Fruit fly (Drosophila melanogaster) whole organism, embryonic: ENCODE data around the gene CG43707.

ENCODE experiments used
- Asciz ChIP-seq: fragments of 200-800 bp; sonication (Bioruptor generic); optimal IDR thresholded peaks from 2 replicates; lab custom pipeline; 2017; ENCODE audit warnings: missing biosample characterization, mild to moderate bottlenecking, missing genetic modification characterization, missing genetic modification reagents
- CG10565 ChIP-seq: fragments of 200-800 bp; sonication (Bioruptor generic); optimal IDR thresholded peaks from 3 replicates; lab custom pipeline; 2016; ENCODE audit warnings: missing biosample characterization, mild to moderate bottlenecking, missing genetic modification characterization
- CG11456 ChIP-seq: fragments of 200-800 bp; sonication (Bioruptor generic); IDR thresholded peaks from 3 replicates; pipeline ENCODE4 v1.3.6; 2022; ENCODE audit warnings: missing biosample characterization, missing genetic modification characterization
- CG11560 ChIP-seq: fragments of 200-800 bp; sonication (Bioruptor generic); IDR thresholded peaks from 3 replicates; pipeline ENCODE4 v1.3.6; 2022; ENCODE audit warnings: missing biosample characterization, missing genetic modification characterization
- CG12236 ChIP-seq: fragments of 200-800 bp; sonication (Bioruptor generic); optimal IDR thresholded peaks from 2 replicates; lab custom pipeline; 2016; ENCODE audit warnings: missing biosample characterization, missing genetic modification characterization
- CG12942 ChIP-seq: fragments of 200-800 bp; sonication (Bioruptor generic); optimal IDR thresholded peaks from 3 replicates; lab custom pipeline; 2016; ENCODE audit warnings: missing biosample characterization, missing genetic modification characterization
- CG14014 ChIP-seq: fragments of 200-800 bp; sonication (Bioruptor generic); IDR thresholded peaks from 2 replicates; pipeline ENCODE4 v1.3.6; 2022; ENCODE audit warnings: missing biosample characterization, missing genetic modification characterization
- CG16815 ChIP-seq: fragments of 200-800 bp; sonication (Bioruptor generic); optimal IDR thresholded peaks from 3 replicates; lab custom pipeline; 2017; ENCODE audit warnings: missing biosample characterization, mild to moderate bottlenecking, missing genetic modification characterization
- CG17186 ChIP-seq: fragments of 200-800 bp; sonication (Bioruptor generic); optimal IDR thresholded peaks from 3 replicates; lab custom pipeline; 2017; ENCODE audit warnings: missing biosample characterization, missing genetic modification reagents, missing genetic modification characterization
- CG31388 ChIP-seq: fragments of 200-800 bp; sonication (Bioruptor generic); optimal IDR thresholded peaks from 2 replicates; lab custom pipeline; 2016; ENCODE audit warnings: missing biosample characterization, missing genetic modification characterization
- CG32767 ChIP-seq: fragments of 200-800 bp; sonication (Bioruptor generic); IDR thresholded peaks from 2 replicates; pipeline ENCODE4 v1.3.6; 2022; ENCODE audit warnings: missing biosample characterization, missing genetic modification characterization
- CG3281 ChIP-seq: fragments of 200-800 bp; sonication (Bioruptor generic); optimal IDR thresholded peaks from 3 replicates; lab custom pipeline; 2017; ENCODE audit warnings: missing biosample characterization, mild to moderate bottlenecking, missing genetic modification characterization
- CG34376 ChIP-seq: fragments of 200-800 bp; sonication (Bioruptor generic); optimal IDR thresholded peaks from 2 replicates; lab custom pipeline; 2018; ENCODE audit warnings: missing biosample characterization, mild to moderate bottlenecking, missing genetic modification characterization
- CG3726 ChIP-seq: fragments of 200-800 bp; sonication (Bioruptor generic); IDR thresholded peaks from 3 replicates; pipeline ENCODE4, ENCODE4 v1.3.6; 2022; ENCODE audit warnings: missing biosample characterization, missing genetic modification characterization
- CG3847 ChIP-seq: fragments of 200-800 bp; sonication (Bioruptor generic); IDR thresholded peaks from 2 replicates; pipeline ENCODE4 v1.3.6; 2022; ENCODE audit warnings: missing biosample characterization, missing genetic modification characterization
- CG3995 ChIP-seq: fragments of 200-800 bp; sonication (Bioruptor generic); optimal IDR thresholded peaks from 3 replicates; lab custom pipeline; 2016; ENCODE audit warnings: missing biosample characterization, missing genetic modification characterization
- CG4360 ChIP-seq: fragments of 200-800 bp; sonication (Bioruptor generic); IDR thresholded peaks from 2 replicates; pipeline ENCODE4 v1.3.6; 2022; ENCODE audit warnings: missing biosample characterization, missing genetic modification characterization
- CG4730 ChIP-seq: fragments of 200-800 bp; sonication (Bioruptor generic); IDR thresholded peaks from 2 replicates; pipeline ENCODE4 v1.3.6; 2022; ENCODE audit warnings: missing biosample characterization, missing genetic modification characterization
- CG6689 ChIP-seq: fragments of 200-800 bp; sonication (Bioruptor generic); IDR thresholded peaks from 2 replicates; pipeline ENCODE4 v1.3.6; 2022; ENCODE audit warnings: missing biosample characterization, missing genetic modification characterization
- CG7556 ChIP-seq: fragments of 200-800 bp; sonication (Bioruptor generic); optimal IDR thresholded peaks from 2 replicates; lab custom pipeline; 2017; ENCODE audit warnings: missing biosample characterization, mild to moderate bottlenecking, missing genetic modification characterization
- CG8765 ChIP-seq: fragments of 200-800 bp; sonication (Bioruptor generic); IDR thresholded peaks from 2 replicates; pipeline ENCODE4 v1.3.6; 2022; ENCODE audit warnings: missing biosample characterization, missing genetic modification characterization
- D ChIP-seq, 2 experiments: fragments of 200-800 bp in 1 of 2; fragments of >200 bp in 1 of 2; sonication (Bioruptor generic) in 1 of 2; optimal IDR thresholded peaks; 2 replicates in 1 of 2; 3 replicates in 1 of 2; lab custom pipeline; 2017; ENCODE audit warnings: mild to moderate bottlenecking in 1 of 2, missing biosample characterization in 1 of 2, missing genetic modification characterization in 1 of 2, missing genetic modification reagents in 1 of 2
- D19A ChIP-seq: fragments of 200-800 bp; optimal IDR thresholded peaks from 3 replicates; lab custom pipeline; 2019; ENCODE audit warnings: missing biosample characterization, mild to moderate bottlenecking, missing genetic modification characterization, moderate library complexity
- Dfd ChIP-seq, 2 experiments: fragments of >200 bp; optimal IDR thresholded peaks; 2 replicates each; lab custom pipeline; 2017; ENCODE audit warnings: missing biosample characterization in 2 of 2, missing genetic modification characterization in 2 of 2
- Dll ChIP-seq: fragments of 200-800 bp; sonication (Bioruptor generic); IDR thresholded peaks from 4 replicates; pipeline ENCODE4 v1.3.6; 2022; ENCODE audit warnings: missing biosample characterization, missing genetic modification characterization; ENCODE audit not compliant: partially characterized antibody
- Drgx ChIP-seq: fragments of 200-800 bp; sonication (Bioruptor generic); IDR thresholded peaks from 2 replicates; pipeline ENCODE4 v1.3.6; 2022; ENCODE audit warnings: missing biosample characterization, missing genetic modification characterization
- GATAe ChIP-seq: fragments of 200-800 bp; sonication (Bioruptor generic); conservative IDR thresholded peaks from 2 replicates; pipeline ENCODE4 v1.3.6; 2022; ENCODE audit warnings: missing biosample characterization, missing genetic modification characterization
- HLH3B ChIP-seq: fragments of 200-800 bp; sonication (Bioruptor generic); IDR thresholded peaks from 2 replicates; pipeline ENCODE4 v1.3.6; 2022; ENCODE audit warnings: missing biosample characterization, missing genetic modification characterization
- Lpt ChIP-seq: fragments of >200 bp; optimal IDR thresholded peaks from 2 replicates; lab custom pipeline; 2018; ENCODE audit warnings: missing biosample characterization, missing genetic modification characterization
- MTF-1 ChIP-seq: fragments of 200-800 bp; sonication (Bioruptor generic); optimal IDR thresholded peaks from 2 replicates; lab custom pipeline; 2018; ENCODE audit warnings: missing biosample characterization, mild to moderate bottlenecking, missing genetic modification characterization, borderline replicate concordance
- Oli ChIP-seq: fragments of 200-800 bp; sonication (Bioruptor generic); optimal IDR thresholded peaks from 2 replicates; lab custom pipeline; 2018; ENCODE audit warnings: missing biosample characterization, mild to moderate bottlenecking, missing genetic modification characterization, moderate library complexity
- PHDP ChIP-seq: fragments of 200-800 bp; sonication (Bioruptor generic); optimal IDR thresholded peaks from 3 replicates; lab custom pipeline; 2018; ENCODE audit warnings: missing biosample characterization, mild to moderate bottlenecking, missing genetic modification characterization, moderate library complexity
- Sin3A ChIP-seq: fragments of >200 bp; optimal IDR thresholded peaks from 2 replicates; lab custom pipeline; 2018
- Usf ChIP-seq: fragments of 200-800 bp; sonication (Bioruptor generic); optimal IDR thresholded peaks from 2 replicates; lab custom pipeline; 2017; ENCODE audit warnings: missing genotype, missing biosample characterization, missing genetic modification characterization
- YL-1 ChIP-seq: fragments of 200-800 bp; sonication (Bioruptor generic); optimal IDR thresholded peaks from 3 replicates; lab custom pipeline; 2017; ENCODE audit warnings: missing biosample characterization, mild to moderate bottlenecking, missing genetic modification characterization
- br ChIP-seq: fragments of >200 bp; optimal IDR thresholded peaks from 2 replicates; lab custom pipeline; 2017
- bsh ChIP-seq, 2 experiments: fragments of 200-800 bp; sonication (Bioruptor generic); optimal IDR thresholded peaks; 2 replicates each; lab custom pipeline; 2017 to 2018; ENCODE audit warnings: mild to moderate bottlenecking in 2 of 2, missing biosample characterization in 2 of 2, missing genetic modification characterization in 2 of 2, moderate library complexity in 1 of 2
- cad ChIP-seq: fragments of >200 bp; optimal IDR thresholded peaks from 2 replicates; lab custom pipeline; 2017; ENCODE audit warnings: missing biosample characterization, missing genetic modification characterization
- chinmo ChIP-seq: fragments of 200-800 bp; sonication (Bioruptor generic); IDR thresholded peaks from 4 replicates; pipeline ENCODE4 v1.3.6; 2022; ENCODE audit warnings: missing biosample characterization, missing genetic modification characterization; ENCODE audit not compliant: partially characterized antibody
- dysf ChIP-seq: fragments of 200-800 bp; sonication (Bioruptor generic); IDR thresholded peaks from 3 replicates; pipeline ENCODE4 v1.3.6; 2022; ENCODE audit warnings: missing biosample characterization, missing genetic modification characterization
- gce ChIP-seq: fragments of 200-800 bp; sonication (Bioruptor generic); IDR thresholded peaks from 3 replicates; pipeline ENCODE4 v1.3.6; 2022; ENCODE audit warnings: missing biosample characterization, missing genetic modification characterization
- gem ChIP-seq: fragments of 200-800 bp; sonication (Bioruptor generic); optimal IDR thresholded peaks from 2 replicates; lab custom pipeline; 2019; ENCODE audit warnings: missing biosample characterization, mild to moderate bottlenecking, missing genetic modification characterization, moderate library complexity
- jigr1 ChIP-seq: fragments of 200-800 bp; sonication (Bioruptor generic); IDR thresholded peaks from 3 replicates; pipeline ENCODE4 v1.3.6; 2022; ENCODE audit warnings: missing biosample characterization, missing genetic modification characterization
- luna ChIP-seq: fragments of 200-800 bp; sonication (Bioruptor generic); optimal IDR thresholded peaks from 2 replicates; lab custom pipeline; 2016; ENCODE audit warnings: missing biosample characterization, missing genetic modification characterization
- pum ChIP-seq: fragments of 200-800 bp; sonication (Bioruptor generic); optimal IDR thresholded peaks from 2 replicates; lab custom pipeline; 2016; ENCODE audit warnings: missing biosample characterization, missing genetic modification characterization
- ranshi ChIP-seq: fragments of 200-800 bp; sonication (Bioruptor generic); IDR thresholded peaks from 2 replicates; pipeline ENCODE4 v1.3.6; 2022; ENCODE audit warnings: missing biosample characterization, missing genetic modification characterization
- repo ChIP-seq: fragments of 200-800 bp; sonication (Bioruptor generic); optimal IDR thresholded peaks from 2 replicates; lab custom pipeline; 2016; ENCODE audit warnings: missing biosample characterization, missing genetic modification characterization
- salm ChIP-seq: fragments of 200-800 bp; sonication (Bioruptor generic); optimal IDR thresholded peaks from 2 replicates; lab custom pipeline; 2018; ENCODE audit warnings: missing biosample characterization, mild to moderate bottlenecking, missing genetic modification characterization
- ssp ChIP-seq: fragments of 200-800 bp; sonication (Bioruptor generic); IDR thresholded peaks from 2 replicates; pipeline ENCODE4 v1.3.6; 2022; ENCODE audit warnings: missing biosample characterization, missing genetic modification characterization
- stc ChIP-seq: fragments of 200-800 bp; sonication (Bioruptor generic); IDR thresholded peaks from 2 replicates; pipeline ENCODE4 v1.3.6; 2022; ENCODE audit warnings: missing biosample characterization, missing genetic modification characterization
- ttk ChIP-seq: fragments of 200-800 bp; sonication (Bioruptor generic); IDR thresholded peaks from 2 replicates; pipeline ENCODE4 v2.1.2; 2022; ENCODE audit warnings: missing biosample characterization, missing genetic modification characterization
- tx ChIP-seq: fragments of 200-800 bp; sonication (Bioruptor generic); optimal IDR thresholded peaks from 2 replicates; lab custom pipeline; 2016; ENCODE audit warnings: missing biosample characterization, missing genetic modification characterization
- wek ChIP-seq: fragments of 200-800 bp; sonication (Bioruptor generic); optimal IDR thresholded peaks from 3 replicates; lab custom pipeline; 2018; ENCODE audit warnings: missing biosample characterization, mild to moderate bottlenecking, missing genetic modification characterization, moderate library complexity

CG43707 gene

DNA sequence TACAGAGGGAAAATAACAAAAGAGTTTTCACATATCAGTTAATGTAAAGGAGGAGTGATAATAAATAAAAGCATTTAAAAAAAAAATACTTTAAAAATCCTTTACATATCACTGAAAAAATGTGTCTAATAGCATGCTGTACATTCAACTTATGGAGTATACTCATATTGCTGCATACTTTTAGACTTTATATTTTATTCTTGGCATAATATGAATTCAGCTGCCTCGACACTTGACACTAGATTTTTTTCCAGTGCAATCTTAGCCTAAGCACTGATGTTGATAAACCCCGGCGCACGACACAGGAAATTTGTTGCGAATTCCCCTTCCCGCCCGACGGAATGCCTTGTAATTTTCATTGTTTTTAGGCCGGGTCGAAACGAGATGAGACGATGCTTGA, 16.6 kb upstream of the CG43707 start (continued):
- TF ChIP-seq stc (GFP tag; lab: Robert Waterston, UW) (no peak), ttk (GFP tag; lab: Robert Waterston, UW) (no peak), CG12236 (GFP tag; lab: Kevin White, UChicago) (no peak), ranshi (GFP tag; lab: Robert Waterston, UW) (no peak), salm (tag; lab: Kevin White, UChicago) (no peak), CG3726 (GFP tag; lab: Robert Waterston, UW) (no peak), CG3847 (GFP tag; lab: Robert Waterston, UW) (no peak), CG11456 (GFP tag; lab: Robert Waterston, UW) (no peak), tx (no peak), Dfd (GFP tag; optimal IDR thresholded peaks at IDR 0.05; lab: Kevin White, UChicago) (no peak), CG8765 (GFP tag; lab: Robert Waterston, UW) (no peak), Oli (tag; lab: Kevin White, UChicago) (peak; percentile 35), Asciz (GFP tag; lab: Kevin White, UChicago) (peak; percentile 12), D (optimal IDR thresholded peaks at IDR 0.05; lab: Kevin White, UChicago) (no peak), D (GFP tag; optimal IDR thresholded peaks at IDR 0.05; lab: Kevin White, UChicago) (no peak), CG3995 (GFP tag; lab: Kevin White, UChicago) (no peak), HLH3B (GFP tag; lab: Robert Waterston, UW) (no peak), CG6689 (GFP tag; lab: Robert Waterston, UW) (no peak), CG16815 (no peak), ssp (GFP tag; lab: Robert Waterston, UW) (no peak), gem (tag; lab: Kevin White, UChicago) (peak; percentile 42), dysf (GFP tag; lab: Robert Waterston, UW) (no peak), CG4730 (GFP tag; lab: Robert Waterston, UW) (no peak), CG11560 (tag; lab: Robert Waterston, UW) (no peak), CG14014 (GFP tag; lab: Robert Waterston, UW) (no peak), GATAe (no peak), CG34376 (GFP tag; lab: Kevin White, UChicago) (no peak), YL-1 (GFP tag; lab: Kevin White, UChicago) (no peak), D19A (no peak), CG3281 (peak; percentile 31), Sin3A (lab: Kevin White, UChicago) (no peak), CG17186 (GFP tag; lab: Kevin White, UChicago) (no peak), cad (GFP tag; lab: Kevin White, UChicago) (no peak), chinmo (GFP tag; lab: Robert Waterston, UW) (no peak), CG4360 (GFP tag; lab: Robert Waterston, UW) (no peak), Dll (GFP tag; lab: Robert Waterston, UW) (no peak), repo (GFP tag; lab: Kevin White, UChicago) (no peak), CG32767 (GFP tag; lab: Robert Waterston, UW) (no peak), CG31388 (no peak), CG7556 (peak; percentile 35), gce (GFP tag; lab: Robert Waterston, UW) (no peak), CG12942 (GFP tag; lab: Kevin White, UChicago) (no peak), MTF-1 (no peak), CG10565 (GFP tag; lab: Kevin White, UChicago) (no peak), bsh (GFP tag; optimal IDR thresholded peaks at IDR 0.05; lab: Kevin White, UChicago) (no peak), Lpt (GFP tag; lab: Kevin White, UChicago) (no peak), wek (GFP tag; lab: Kevin White, UChicago) (no peak), br (lab: Kevin White, UChicago) (no peak), Drgx (no peak), luna (GFP tag; lab: Kevin White, UChicago) (no peak), Usf (GFP tag; lab: Kevin White, UChicago) (no peak), PHDP (tag; lab: Kevin White, UChicago) (peak; percentile 23), jigr1 (no peak), pum (GFP tag; lab: Kevin White, UChicago) (no peak)
